Worm (Caenorhabditis elegans) whole organism, late embryonic: ENCODE measurements around the gene col-42.

Experiments used
- K02D7.2 ChIP-seq: sonication (generic microtip); optimal IDR thresholded peaks from 2 replicates; lab custom pipeline; 2017; ENCODE audit warnings: mild to moderate bottlenecking, missing genetic modification characterization, missing compliant biosample characterization
- ceh-2 ChIP-seq: sonication (generic microtip); optimal IDR thresholded peaks from 2 replicates; lab custom pipeline; 2016; ENCODE audit warnings: missing genotype, missing genetic modification characterization, missing compliant biosample characterization
- ceh-24 ChIP-seq: sonication (generic microtip); optimal IDR thresholded peaks from 2 replicates; lab custom pipeline; 2016; ENCODE audit warnings: mild to moderate bottlenecking, missing genetic modification characterization, missing compliant biosample characterization
- ceh-34 ChIP-seq: sonication (generic microtip); optimal IDR thresholded peaks from 2 replicates; lab custom pipeline; 2016; ENCODE audit warnings: mild to moderate bottlenecking, missing genetic modification characterization, missing compliant biosample characterization
- ceh-48 ChIP-seq: sonication (generic microtip); optimal IDR thresholded peaks from 2 replicates; lab custom pipeline; 2016; ENCODE audit warnings: missing genetic modification characterization, inconsistent platforms, missing compliant biosample characterization
- ceh-9 ChIP-seq: sonication (generic microtip); optimal IDR thresholded peaks from 2 replicates; lab custom pipeline; 2016; ENCODE audit warnings: mild to moderate bottlenecking, missing genetic modification characterization, inconsistent platforms, missing compliant biosample characterization
- dve-1 ChIP-seq: sonication (generic microtip); optimal IDR thresholded peaks from 2 replicates; lab custom pipeline; 2017; ENCODE audit warnings: antibody characterized with exemption, mild to moderate bottlenecking, missing genetic modification characterization, missing compliant biosample characterization
- elt-2 ChIP-seq: sonication (generic microtip); optimal IDR thresholded peaks from 2 replicates; lab custom pipeline; 2016; ENCODE audit warnings: missing genetic modification reagents, missing genetic modification characterization, missing compliant biosample characterization
- elt-4 ChIP-seq: sonication (generic microtip); optimal IDR thresholded peaks from 2 replicates; lab custom pipeline; 2016; ENCODE audit warnings: missing genetic modification characterization, missing compliant biosample characterization
- eyg-1 ChIP-seq: sonication (generic microtip); optimal IDR thresholded peaks from 2 replicates; lab custom pipeline; 2016; ENCODE audit warnings: missing genotype, missing genetic modification characterization, missing compliant biosample characterization
- fax-1 ChIP-seq: sonication (generic microtip); optimal IDR thresholded peaks from 2 replicates; lab custom pipeline; 2016; ENCODE audit warnings: missing genotype, missing genetic modification characterization, missing compliant biosample characterization
- gmeb-2 ChIP-seq: sonication (generic microtip); optimal IDR thresholded peaks from 2 replicates; lab custom pipeline; 2016; ENCODE audit warnings: missing genetic modification characterization, inconsistent platforms, missing compliant biosample characterization
- hlh-13 ChIP-seq: fragments of 200-800 bp; sonication (Bioruptor generic); optimal IDR thresholded peaks from 2 replicates; lab custom pipeline; 2018; ENCODE audit warnings: mild to moderate bottlenecking, missing genetic modification characterization, missing compliant biosample characterization
- hlh-6 ChIP-seq: sonication (generic microtip); optimal IDR thresholded peaks from 2 replicates; lab custom pipeline; 2016; ENCODE audit warnings: missing genotype, missing genetic modification characterization, missing compliant biosample characterization
- lim-6 ChIP-seq: sonication (generic microtip); optimal IDR thresholded peaks from 2 replicates; lab custom pipeline; 2016; ENCODE audit warnings: missing genetic modification characterization, missing compliant biosample characterization
- mec-3 ChIP-seq: sonication (generic microtip); optimal IDR thresholded peaks from 2 replicates; lab custom pipeline; 2016; ENCODE audit warnings: borderline replicate concordance, missing genetic modification characterization, missing compliant biosample characterization
- nhr-11 ChIP-seq: fragments of 150-350 bp; optimal IDR thresholded peaks from 2 replicates; lab custom pipeline; 2014; ENCODE audit warnings: missing biosample characterization, missing genetic modification characterization
- nhr-232 ChIP-seq: sonication (generic microtip); optimal IDR thresholded peaks from 2 replicates; lab custom pipeline; 2016; ENCODE audit warnings: missing genetic modification characterization, missing compliant biosample characterization
- odd-2 ChIP-seq: sonication (generic microtip); optimal IDR thresholded peaks from 2 replicates; lab custom pipeline; 2017; ENCODE audit warnings: antibody characterized with exemption, mild to moderate bottlenecking, missing genetic modification characterization, missing compliant biosample characterization
- pax-1 ChIP-seq: fragments of 150-350 bp; optimal IDR thresholded peaks from 2 replicates; lab custom pipeline; 2014; ENCODE audit warnings: missing biosample characterization, missing genetic modification characterization
- pha-2 ChIP-seq: sonication (generic microtip); optimal IDR thresholded peaks from 2 replicates; lab custom pipeline; 2017; ENCODE audit warnings: mild to moderate bottlenecking, missing genetic modification characterization, missing compliant biosample characterization
- pha-4 ChIP-seq: fragments of 150-350 bp; optimal IDR thresholded peaks from 2 replicates; lab custom pipeline; 2018; ENCODE audit warnings: missing biosample characterization, missing genetic modification reagents, missing genetic modification characterization
- pqm-1 ChIP-seq: sonication (generic microtip); optimal IDR thresholded peaks from 2 replicates; lab custom pipeline; 2016; ENCODE audit warnings: missing genetic modification characterization, missing compliant biosample characterization
- sdc-2 ChIP-seq: sonication (generic microtip); optimal IDR thresholded peaks from 2 replicates; lab custom pipeline; 2016; ENCODE audit warnings: missing genotype, missing genetic modification characterization, missing compliant biosample characterization
- sox-4 ChIP-seq: sonication (generic microtip); optimal IDR thresholded peaks from 2 replicates; lab custom pipeline; 2017; ENCODE audit warnings: mild to moderate bottlenecking, missing genetic modification characterization, inconsistent platforms, missing compliant biosample characterization
- syd-9 ChIP-seq: sonication (generic microtip); optimal IDR thresholded peaks from 2 replicates; lab custom pipeline; 2016; ENCODE audit warnings: mild to moderate bottlenecking, missing genetic modification characterization, moderate library complexity, missing compliant biosample characterization
- tbx-2 ChIP-seq: sonication (generic microtip); optimal IDR thresholded peaks from 2 replicates; lab custom pipeline; 2016; ENCODE audit warnings: missing genetic modification characterization, missing compliant biosample characterization
- ttx-3 ChIP-seq: sonication (generic microtip); optimal IDR thresholded peaks from 2 replicates; lab custom pipeline; 2016; ENCODE audit warnings: missing genetic modification reagents, missing genetic modification characterization, missing compliant biosample characterization
- zip-5 ChIP-seq: sonication (generic microtip); optimal IDR thresholded peaks from 2 replicates; lab custom pipeline; 2016; ENCODE audit warnings: missing genetic modification characterization, missing compliant biosample characterization

Gene col-42

DNA sequence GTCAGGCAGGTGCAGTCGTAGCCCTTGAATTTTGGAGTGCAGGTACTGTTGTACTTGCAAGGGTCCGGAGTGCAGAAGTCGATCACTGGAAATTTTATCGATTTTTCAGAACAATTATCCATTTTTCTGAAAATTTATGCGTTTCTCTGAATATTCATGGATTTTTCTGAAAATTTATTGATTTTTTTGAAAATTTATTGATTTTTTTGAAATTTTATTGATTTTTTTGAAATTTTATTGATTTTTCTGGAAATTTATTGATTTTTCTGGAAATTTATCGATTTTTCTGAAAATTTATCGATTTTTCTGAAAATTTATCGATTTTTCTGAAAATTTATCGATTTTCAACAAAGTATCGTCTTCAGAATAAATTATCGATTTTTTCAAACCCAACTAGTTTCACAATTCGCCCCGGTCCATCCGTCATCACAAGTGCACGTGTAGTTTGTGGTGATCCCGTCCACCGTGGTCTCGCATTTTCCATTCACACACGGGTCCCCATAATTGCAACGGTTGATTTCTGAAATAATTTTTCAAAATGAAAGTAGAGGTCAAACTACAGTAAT lies 6.2 kb upstream of the col-42 start:
- TF ChIP-seq pha-4 (tag; lab: Kevin White, UChicago) = no peak
- TF ChIP-seq ceh-48 (tag; lab: Kevin White, UChicago) = peak; percentile 46

DNA sequence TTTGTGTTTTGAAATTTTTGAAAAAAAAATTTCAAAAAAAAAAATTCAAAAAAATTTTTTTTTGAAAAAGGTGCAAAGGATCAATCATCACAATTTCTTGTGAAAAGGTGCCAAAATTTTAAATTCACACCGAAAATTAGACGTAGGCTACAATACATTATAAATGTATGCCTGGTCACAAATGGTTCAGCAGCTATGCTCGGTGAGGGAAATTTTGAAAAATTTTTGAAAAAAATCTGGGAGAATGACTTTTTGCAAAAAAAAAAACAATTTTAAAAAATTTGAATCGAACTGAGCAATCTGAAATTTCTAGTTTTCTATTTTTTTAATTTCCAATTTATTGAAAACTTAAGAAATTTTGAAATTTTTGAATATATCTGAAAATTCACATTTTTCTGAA lies 2.0 kb upstream of the col-42 start, which contains the start of gene egas-3:
Gene egas-3, minus strand, starts transcription at position 101 of the 400 bp plus-strand sequence.
- TF ChIP-seq K02D7.2 (tag; lab: Kevin White, UChicago) (no peak), ceh-34 (tag; lab: Kevin White, UChicago) (no peak), gmeb-2 (tag; lab: Kevin White, UChicago) (no peak), pha-4 (tag; lab: Kevin White, UChicago) (no peak), nhr-11 (tag; lab: Kevin White, UChicago) (no peak), pax-1 (tag; lab: Kevin White, UChicago) (no peak), pqm-1 (tag; lab: Kevin White, UChicago) (no peak), elt-4 (tag; lab: Kevin White, UChicago) (no peak), lim-6 (tag; lab: Kevin White, UChicago) (no peak), ceh-9 (tag; lab: Kevin White, UChicago) (no peak), elt-2 (tag; lab: Kevin White, UChicago) (no peak), sox-4 (tag; lab: Kevin White, UChicago) (no peak), pha-2 (no peak), tbx-2 (no peak), sdc-2 (tag; lab: Kevin White, UChicago) (no peak)

DNA sequence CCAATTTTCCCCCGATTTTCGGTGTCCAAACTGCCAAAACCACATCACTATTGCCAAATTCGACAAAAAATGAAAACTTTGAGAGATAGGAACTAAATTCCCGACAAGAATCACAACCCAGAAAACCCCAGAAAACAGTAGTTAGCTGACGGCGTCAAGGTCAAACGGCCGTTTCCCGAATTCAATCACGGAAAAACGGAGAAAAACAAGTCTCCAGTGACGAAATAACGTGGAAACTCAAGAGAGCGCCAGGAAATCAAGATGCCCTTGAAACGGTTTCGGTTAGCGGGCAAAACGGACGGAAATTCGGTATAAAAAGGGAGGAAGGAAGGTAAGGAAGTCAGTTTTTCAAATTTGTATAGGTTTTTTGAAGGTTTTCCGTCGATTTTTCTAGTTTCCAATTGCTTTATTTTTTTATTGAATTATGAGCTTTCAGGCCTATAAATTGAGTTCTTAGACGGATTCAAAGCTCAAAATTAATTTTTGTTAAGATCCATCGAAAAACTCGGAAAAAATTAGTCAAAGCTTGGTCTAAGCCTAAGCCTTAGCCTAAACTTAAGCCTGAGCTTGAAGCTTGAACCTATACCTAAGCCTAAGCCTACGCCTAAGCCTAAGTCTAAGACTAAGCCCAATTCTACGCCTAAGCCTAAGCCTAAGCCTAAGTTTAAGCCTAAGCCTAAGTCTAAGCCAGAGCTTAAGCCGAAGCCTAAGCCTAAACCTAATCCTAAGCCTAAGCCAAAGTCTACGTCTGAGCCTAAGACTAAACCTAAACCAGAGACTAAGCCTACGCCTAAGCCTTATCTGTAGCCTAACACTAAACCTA lies 529 bp upstream of the col-42 start:
- TF ChIP-seq ceh-24 (tag; lab: Kevin White, UChicago) (no peak), eyg-1 (tag; lab: Kevin White, UChicago) (no peak), dve-1 (tag; lab: Kevin White, UChicago) (peak; percentile 87), fax-1 (tag; lab: Kevin White, UChicago) (no peak), syd-9 (tag; lab: Kevin White, UChicago) (no peak), odd-2 (tag; lab: Kevin White, UChicago) (no peak)
- TF ChIP-seq, all 69 proteins: peak for 1

DNA sequence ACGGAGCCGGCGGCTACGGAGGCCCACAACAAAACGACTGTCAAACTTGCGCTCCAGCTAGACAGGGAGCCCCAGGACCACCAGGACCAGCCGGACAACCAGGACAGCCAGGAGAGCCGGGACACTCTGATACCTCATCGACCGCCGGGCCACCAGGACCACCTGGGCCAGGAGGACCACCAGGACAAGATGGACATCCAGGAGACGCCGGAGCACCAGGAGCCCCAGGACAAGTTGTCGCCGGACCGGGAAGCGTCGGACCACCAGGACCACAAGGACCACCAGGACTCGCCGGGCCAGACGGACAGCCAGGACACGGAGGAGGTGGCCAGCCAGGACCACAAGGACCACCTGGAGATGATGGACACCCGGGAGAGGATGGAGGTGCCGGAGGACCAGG lies 790 bp downstream of the col-42 start:
- TF ChIP-seq nhr-232 (tag; lab: Kevin White, UChicago) (no peak), mec-3 (tag; lab: Kevin White, UChicago) (no peak), sdc-2 (tag; lab: Kevin White, UChicago) (no peak), ceh-9 (tag; lab: Kevin White, UChicago) (no peak), ceh-2 (tag; lab: Kevin White, UChicago) (peak; percentile 3)
- TF ChIP-seq, all 69 proteins: peak for 1

DNA sequence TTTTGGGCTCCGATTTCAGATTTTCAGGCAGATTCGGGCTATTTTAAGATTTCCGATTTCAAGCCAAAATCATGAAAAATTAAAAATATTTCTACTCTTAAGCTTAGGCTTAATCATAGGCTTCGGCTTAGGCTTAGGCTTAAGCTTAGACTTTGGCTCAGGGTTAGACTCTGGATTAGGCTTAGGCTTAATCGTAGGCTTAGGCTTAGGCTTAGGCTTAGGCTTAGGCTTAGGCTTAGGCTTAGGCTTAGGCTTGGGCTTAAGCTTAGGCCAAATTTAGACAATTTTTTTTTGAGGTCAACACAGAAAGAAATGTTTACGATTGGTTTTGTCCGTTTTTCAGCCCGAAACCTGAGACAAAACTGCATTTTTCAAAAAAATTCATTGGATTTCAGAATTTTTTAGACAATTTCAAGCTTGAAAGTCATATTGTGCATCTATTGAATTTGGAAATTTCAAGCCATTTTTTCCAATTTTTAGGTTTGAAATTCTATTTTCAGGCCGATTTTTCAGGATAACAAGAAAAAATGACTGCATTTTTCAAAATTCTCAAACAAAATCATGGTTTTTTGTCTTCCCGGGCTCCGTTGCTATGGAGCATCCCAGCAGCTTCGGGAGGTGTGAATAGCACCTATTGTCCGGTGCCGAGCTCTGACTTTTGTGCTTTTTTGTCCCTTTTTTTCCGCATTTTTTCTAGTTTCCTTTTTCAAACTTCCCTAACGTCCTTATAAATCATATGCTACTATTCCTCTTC lies 1.5 kb downstream of the col-42 start, which contains the start of gene egas-1:
Gene egas-1, plus strand, starts transcription at position 704 of the 754 bp plus-strand sequence.
- no peak for TF ChIP-seq hlh-13 (GFP tag; lab: Kevin White, UChicago)
- TF ChIP-seq dve-1 (tag; lab: Kevin White, UChicago) = peak; percentile 84
- TF ChIP-seq ttx-3 = no peak
- no peak for TF ChIP-seq zip-5 (tag; lab: Kevin White, UChicago)
- no peak for TF ChIP-seq hlh-6
- TF ChIP-seq gmeb-2 (tag; lab: Kevin White, UChicago) = no peak
- TF ChIP-seq, all 69 proteins: peak for 1
